Worm (Caenorhabditis elegans) whole organism, young adult: ENCODE measurements around the gene sams-1.

ENCODE experiments used
- B0035.1 ChIP-seq: sonication (generic microtip); optimal IDR thresholded peaks from 2 replicates; lab custom pipeline; 2016; ENCODE audit warnings: missing genetic modification characterization, mild to moderate bottlenecking, missing compliant biosample characterization, missing genotype, missing genetic modification reagents
- B0261.1 ChIP-seq: sonication (generic microtip); optimal IDR thresholded peaks from 2 replicates; lab custom pipeline; 2016; ENCODE audit warnings: mild to moderate bottlenecking, missing genetic modification characterization, moderate library complexity, missing compliant biosample characterization
- C17E4.6 ChIP-seq: fragments of 200-800 bp; sonication (Bioruptor generic); IDR thresholded peaks from 2 replicates; pipeline ENCODE4 v1.3.6; 2022; ENCODE audit warnings: missing genetic modification reagents, missing genetic modification characterization, missing compliant biosample characterization
- D2030.7 ChIP-seq: fragments of 200-800 bp; sonication (Bioruptor generic); IDR thresholded peaks from 2 replicates; pipeline ENCODE4 v1.3.6; 2022; ENCODE audit warnings: missing genetic modification reagents, missing genetic modification characterization, missing compliant biosample characterization
- F10E7.11 ChIP-seq: sonication (generic microtip); optimal IDR thresholded peaks from 2 replicates; lab custom pipeline; 2017; ENCODE audit warnings: mild to moderate bottlenecking, missing genetic modification characterization, moderate library complexity, missing compliant biosample characterization
- F22D6.2 ChIP-seq: sonication (generic microtip); optimal IDR thresholded peaks from 2 replicates; lab custom pipeline; 2016; ENCODE audit warnings: mild to moderate bottlenecking, missing genetic modification characterization, missing compliant biosample characterization
- F49E8.2 ChIP-seq: sonication (generic microtip); optimal IDR thresholded peaks from 3 replicates; lab custom pipeline; 2017; ENCODE audit warnings: missing genetic modification characterization, mild to moderate bottlenecking, missing compliant biosample characterization, antibody characterized with exemption, moderate library complexity; ENCODE audit not compliant: insufficient read depth
- F52B5.7 ChIP-seq: sonication (generic microtip); optimal IDR thresholded peaks from 2 replicates; lab custom pipeline; 2016; ENCODE audit warnings: mild to moderate bottlenecking, missing genetic modification characterization, missing compliant biosample characterization
- F57C9.4 ChIP-seq: sonication (generic microtip); optimal IDR thresholded peaks from 2 replicates; lab custom pipeline; 2017; ENCODE audit warnings: mild to moderate bottlenecking, missing genetic modification characterization, missing compliant biosample characterization
- K11D2.4 ChIP-seq: fragments of 200-800 bp; sonication (Bioruptor generic); IDR thresholded peaks from 2 replicates; pipeline ENCODE4 v1.3.6; 2022; ENCODE audit warnings: missing genetic modification reagents, missing genetic modification characterization, missing compliant biosample characterization
- K12H6.12 ChIP-seq: fragments of 200-800 bp; sonication (Bioruptor generic); optimal IDR thresholded peaks from 2 replicates; lab custom pipeline; 2018; ENCODE audit warnings: mild to moderate bottlenecking, missing genetic modification characterization, missing compliant biosample characterization
- T26A5.8 ChIP-seq: sonication (generic microtip); optimal IDR thresholded peaks from 2 replicates; lab custom pipeline; 2016; ENCODE audit warnings: missing genetic modification characterization, missing compliant biosample characterization
- Y53G8AR.9 ChIP-seq: fragments of 200-800 bp; sonication (Bioruptor generic); conservative IDR thresholded peaks from 2 replicates; pipeline ENCODE4 v1.3.6; 2022; ENCODE audit warnings: missing genetic modification reagents, missing genetic modification characterization, missing compliant biosample characterization
- Y56A3A.18 ChIP-seq: fragments of 200-800 bp; sonication (Bioruptor generic); IDR thresholded peaks from 2 replicates; pipeline ENCODE4 v1.3.6; 2022; ENCODE audit warnings: missing genetic modification reagents, missing genetic modification characterization, missing compliant biosample characterization
- Y95B8A.8 ChIP-seq: fragments of 200-800 bp; sonication (Bioruptor generic); IDR thresholded peaks from 2 replicates; pipeline ENCODE4 v1.3.6; 2022; ENCODE audit warnings: missing genetic modification reagents, missing genetic modification characterization, missing compliant biosample characterization
- akir-1 ChIP-seq: fragments of 200-800 bp; sonication (Bioruptor generic); optimal IDR thresholded peaks from 2 replicates; lab custom pipeline; 2018; ENCODE audit warnings: mild to moderate bottlenecking, missing genetic modification characterization, moderate library complexity, missing compliant biosample characterization
- attf-5 ChIP-seq: fragments of 200-800 bp; sonication (Bioruptor generic); optimal IDR thresholded peaks from 2 replicates; lab custom pipeline; 2018; ENCODE audit warnings: mild to moderate bottlenecking, missing genetic modification characterization, missing compliant biosample characterization
- bed-1 ChIP-seq: fragments of 200-800 bp; sonication (Bioruptor generic); IDR thresholded peaks from 2 replicates; pipeline ENCODE4 v1.3.6; 2022; ENCODE audit warnings: missing genetic modification reagents, missing genetic modification characterization, missing compliant biosample characterization
- ccch-3 ChIP-seq: fragments of 200-800 bp; sonication (Bioruptor generic); optimal IDR thresholded peaks from 2 replicates; lab custom pipeline; 2018; ENCODE audit warnings: mild to moderate bottlenecking, missing genetic modification characterization, missing compliant biosample characterization
- cebp-1 ChIP-seq, 2 experiments: fragments of 200-800 bp in 1 of 2; sonication (Bioruptor generic) in 1 of 2; sonication (generic microtip) in 1 of 2; IDR thresholded peaks in 1 of 2; optimal IDR thresholded peaks in 1 of 2; 2 replicates each; pipeline versions ENCODE4 v1.3.6 to Lab custom; 2017 to 2022; ENCODE audit warnings: missing compliant biosample characterization in 2 of 2, missing genetic modification characterization in 2 of 2, mild to moderate bottlenecking in 1 of 2, missing genetic modification reagents in 1 of 2, moderate library complexity in 1 of 2
- ceh-100 ChIP-seq: fragments of 200-800 bp; sonication (Bioruptor generic); IDR thresholded peaks from 2 replicates; pipeline ENCODE4 v1.3.6; 2022; ENCODE audit warnings: missing genetic modification reagents, missing genetic modification characterization, missing compliant biosample characterization
- ceh-91 ChIP-seq: fragments of 200-800 bp; sonication (Bioruptor generic); IDR thresholded peaks from 2 replicates; pipeline ENCODE4 v1.3.6; 2022; ENCODE audit warnings: missing genetic modification reagents, missing genetic modification characterization, missing compliant biosample characterization
- chd-7 ChIP-seq: sonication (generic microtip); optimal IDR thresholded peaks from 2 replicates; lab custom pipeline; 2016; ENCODE audit warnings: mild to moderate bottlenecking, missing genetic modification characterization, moderate library complexity, missing compliant biosample characterization
- dpff-1 ChIP-seq: sonication (generic microtip); optimal IDR thresholded peaks from 2 replicates; lab custom pipeline; 2017; ENCODE audit warnings: mild to moderate bottlenecking, missing genetic modification characterization, missing compliant biosample characterization
- dpl-1 ChIP-seq: fragments of 150-350 bp; optimal IDR thresholded peaks from 2 replicates; lab custom pipeline; 2014; ENCODE audit warnings: missing biosample characterization, missing genetic modification reagents, missing genetic modification characterization
- efl-1 ChIP-seq: fragments of 150-350 bp; optimal IDR thresholded peaks from 2 replicates; lab custom pipeline; 2014; ENCODE audit warnings: missing biosample characterization, missing genetic modification reagents, missing genetic modification characterization
- egrh-3 ChIP-seq: fragments of 200-800 bp; sonication (Bioruptor generic); IDR thresholded peaks from 2 replicates; pipeline ENCODE4 v1.3.6; 2022; ENCODE audit warnings: missing genetic modification reagents, missing genetic modification characterization, missing compliant biosample characterization
- fkh-3 ChIP-seq: sonication (generic microtip); optimal IDR thresholded peaks from 2 replicates; lab custom pipeline; 2016; ENCODE audit warnings: mild to moderate bottlenecking, missing genetic modification characterization, missing compliant biosample characterization
- gei-17 ChIP-seq: fragments of 200-800 bp; sonication (Bioruptor generic); optimal IDR thresholded peaks from 2 replicates; lab custom pipeline; 2018; ENCODE audit warnings: mild to moderate bottlenecking, missing genetic modification characterization, missing compliant biosample characterization
- hlh-12 ChIP-seq: sonication (generic microtip); optimal IDR thresholded peaks from 2 replicates; lab custom pipeline; 2016; ENCODE audit warnings: missing genetic modification characterization, missing compliant biosample characterization
- hlh-26 ChIP-seq: fragments of 200-800 bp; sonication (Bioruptor generic); conservative IDR thresholded peaks from 2 replicates; pipeline ENCODE4 v1.3.6; 2022; ENCODE audit warnings: missing genetic modification reagents, missing genetic modification characterization, missing compliant biosample characterization
- hmg-1.2 ChIP-seq: fragments of 200-800 bp; sonication (Bioruptor generic); IDR thresholded peaks from 2 replicates; pipeline ENCODE4 v1.3.6; 2022; ENCODE audit warnings: missing genetic modification reagents, missing genetic modification characterization, missing compliant biosample characterization
- hrde-1 ChIP-seq: sonication (generic microtip); optimal IDR thresholded peaks from 2 replicates; lab custom pipeline; 2016; ENCODE audit warnings: missing genetic modification characterization, mild to moderate bottlenecking, missing compliant biosample characterization, moderate library complexity, missing genotype, missing genetic modification reagents, borderline replicate concordance
- lsy-27 ChIP-seq: sonication (generic microtip); optimal IDR thresholded peaks from 2 replicates; lab custom pipeline; 2017; ENCODE audit warnings: missing genetic modification characterization, mild to moderate bottlenecking, missing compliant biosample characterization, antibody characterized with exemption, missing genotype, borderline replicate concordance; ENCODE audit not compliant: insufficient read depth
- madf-10 ChIP-seq: sonication (generic microtip); optimal IDR thresholded peaks from 2 replicates; lab custom pipeline; 2016; ENCODE audit warnings: mild to moderate bottlenecking, missing genetic modification characterization, missing compliant biosample characterization
- madf-8 ChIP-seq: fragments of 200-800 bp; sonication (Bioruptor generic); conservative IDR thresholded peaks from 2 replicates; pipeline ENCODE4 v1.3.6; 2022; ENCODE audit warnings: missing genetic modification reagents, missing genetic modification characterization, missing compliant biosample characterization
- mel-28 ChIP-seq: sonication (generic microtip); optimal IDR thresholded peaks from 2 replicates; lab custom pipeline; 2016; ENCODE audit warnings: borderline replicate concordance, mild to moderate bottlenecking, missing genetic modification characterization, missing compliant biosample characterization
- mes-4 ChIP-seq: sonication (generic microtip); optimal IDR thresholded peaks from 2 replicates; lab custom pipeline; 2016; ENCODE audit warnings: missing genotype, missing genetic modification characterization, missing compliant biosample characterization
- nfyb-1 ChIP-seq: fragments of 200-800 bp; sonication (Bioruptor generic); IDR thresholded peaks from 2 replicates; pipeline ENCODE4 v1.3.6; 2022; ENCODE audit warnings: missing genetic modification reagents, missing genetic modification characterization, missing compliant biosample characterization
- nhr-179 ChIP-seq: sonication (generic microtip); optimal IDR thresholded peaks from 2 replicates; lab custom pipeline; 2016; ENCODE audit warnings: mild to moderate bottlenecking, missing genetic modification characterization, missing compliant biosample characterization
- pbrm-1 ChIP-seq: fragments of 200-800 bp; sonication (Bioruptor generic); IDR thresholded peaks from 2 replicates; pipeline ENCODE4 v1.3.6; 2022; ENCODE audit warnings: missing genetic modification reagents, missing genetic modification characterization, missing compliant biosample characterization
- snpc-1.1 ChIP-seq: sonication (generic microtip); optimal IDR thresholded peaks from 2 replicates; lab custom pipeline; 2017; ENCODE audit warnings: missing genetic modification characterization, mild to moderate bottlenecking, missing compliant biosample characterization, antibody characterized with exemption, moderate library complexity, missing genotype, missing genetic modification reagents; ENCODE audit not compliant: insufficient read depth
- snpc-3.4 ChIP-seq: sonication (generic microtip); optimal IDR thresholded peaks from 2 replicates; lab custom pipeline; 2017; ENCODE audit warnings: missing genetic modification characterization, mild to moderate bottlenecking, missing compliant biosample characterization, antibody characterized with exemption, moderate library complexity, missing genotype, missing genetic modification reagents
- zfh-2 ChIP-seq: fragments of 200-800 bp; sonication (Bioruptor generic); conservative IDR thresholded peaks from 2 replicates; pipeline ENCODE4 v1.3.6; 2022; ENCODE audit warnings: missing genetic modification reagents, missing genetic modification characterization, missing compliant biosample characterization
- zim-3 ChIP-seq: sonication (generic microtip); optimal IDR thresholded peaks from 2 replicates; lab custom pipeline; 2017; ENCODE audit warnings: mild to moderate bottlenecking, missing genetic modification characterization, moderate library complexity, missing compliant biosample characterization
- ztf-25 ChIP-seq: fragments of 200-800 bp; sonication (Bioruptor generic); IDR thresholded peaks from 2 replicates; pipeline ENCODE4 v1.3.6; 2022; ENCODE audit warnings: missing genetic modification reagents, missing genetic modification characterization, missing compliant biosample characterization
- ztf-28 ChIP-seq: fragments of 200-800 bp; sonication (Bioruptor generic); IDR thresholded peaks from 2 replicates; pipeline ENCODE4 v1.3.6; 2022; ENCODE audit warnings: missing genetic modification reagents, missing genetic modification characterization, missing compliant biosample characterization

The sams-1 gene

DNA sequence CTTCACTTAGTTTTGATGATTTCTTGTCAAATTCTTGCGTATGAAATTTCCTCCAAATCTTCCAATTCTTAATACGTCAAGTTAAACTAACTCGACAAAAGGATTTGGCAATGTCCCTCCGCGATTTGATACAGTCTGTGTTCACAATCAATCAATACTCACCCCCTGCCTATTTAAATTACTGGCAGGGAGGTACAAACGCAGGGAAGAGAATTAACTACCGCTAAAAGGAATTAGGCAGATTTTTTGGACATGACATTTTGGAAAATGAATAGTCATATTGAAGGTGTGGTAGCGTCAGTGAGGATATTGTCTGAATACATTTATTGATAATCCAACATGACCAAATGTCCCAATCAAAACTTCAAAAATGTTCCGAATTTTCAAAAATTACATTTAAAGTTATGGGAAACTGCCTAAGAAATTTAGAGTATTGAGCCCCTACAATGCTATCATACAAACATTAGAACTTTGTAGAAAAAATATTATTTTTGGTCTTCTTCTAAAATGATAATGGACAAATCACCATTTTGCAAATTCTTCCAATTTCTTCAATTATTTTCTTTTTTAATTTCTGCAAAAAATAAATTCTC, 28.3 kb upstream of the sams-1 start (continued):
- TF ChIP-seq chd-7 (peak; percentile 97), D2030.7 (GFP tag; lab: Robert Waterston, UW) (no peak), efl-1 (GFP tag; lab: Kevin White, UChicago) (no peak), egrh-3 (GFP tag; lab: Robert Waterston, UW) (no peak), F52B5.7 (tag; lab: Kevin White, UChicago) (peak; percentile 93), Y56A3A.18 (GFP tag; lab: Robert Waterston, UW) (peak; percentile 99), B0035.1 (tag; lab: Kevin White, UChicago) (peak; percentile 94), lsy-27 (tag; lab: Kevin White, UChicago) (no peak), Y53G8AR.9 (peak; percentile 97), ceh-91 (GFP tag; lab: Robert Waterston, UW) (peak; percentile 18; the same call in 1 of the 2 replicates), mel-28 (tag; lab: Kevin White, UChicago) (peak; percentile 81), madf-10 (tag; lab: Kevin White, UChicago) (peak; percentile 96), hlh-26 (no peak), Y95B8A.8 (GFP tag; lab: Robert Waterston, UW) (peak; percentile 72; the same call in 1 of the 2 replicates), dpl-1 (GFP tag; lab: Kevin White, UChicago) (no peak), madf-8 (GFP tag; lab: Robert Waterston, UW) (no peak), F49E8.2 (no peak), snpc-1.1 (no peak), C17E4.6 (GFP tag; lab: Robert Waterston, UW) (peak; percentile 89), F22D6.2 (tag; lab: Kevin White, UChicago) (peak; percentile 95), nfyb-1 (peak; percentile 98), mes-4 (no peak), attf-5 (GFP tag; lab: Kevin White, UChicago) (peak; percentile 47), K11D2.4 (GFP tag; lab: Robert Waterston, UW) (peak; percentile 98), T26A5.8 (tag; lab: Kevin White, UChicago) (no peak), ztf-25 (GFP tag; lab: Robert Waterston, UW) (no peak), zfh-2 (GFP tag; lab: Robert Waterston, UW) (no peak), F57C9.4 (tag; lab: Kevin White, UChicago) (peak; percentile 28), B0261.1 (tag; lab: Kevin White, UChicago) (peak; percentile 65), pbrm-1 (GFP tag; lab: Robert Waterston, UW) (peak; percentile 93), akir-1 (GFP tag; lab: Kevin White, UChicago) (peak; percentile 85), hmg-1.2 (GFP tag; lab: Robert Waterston, UW) (peak; percentile 85), zim-3 (peak; percentile 60), F10E7.11 (tag; lab: Kevin White, UChicago) (peak; percentile 84), hrde-1 (tag; lab: Kevin White, UChicago) (no peak), K12H6.12 (tag; lab: Kevin White, UChicago) (peak; percentile 94), cebp-1 (GFP tag; IDR thresholded peaks at IDR 0.05; lab: Robert Waterston, UW) (peak; percentile 67; the same call in 1 of the 2 replicates), cebp-1 (tag; optimal IDR thresholded peaks at IDR 0.05; lab: Kevin White, UChicago) (peak; percentile 97), ztf-28 (GFP tag; lab: Robert Waterston, UW) (no peak), gei-17 (peak; percentile 98), nhr-179 (peak; percentile 85), dpff-1 (tag; lab: Kevin White, UChicago) (peak; percentile 29), snpc-3.4 (tag; lab: Kevin White, UChicago) (no peak), ceh-100 (GFP tag; lab: Robert Waterston, UW) (peak; percentile 70; the same call in 1 of the 2 replicates), ccch-3 (GFP tag; lab: Kevin White, UChicago) (peak; percentile 83), bed-1 (peak; percentile 90; the same call in 1 of the 2 replicates), fkh-3 (tag; lab: Kevin White, UChicago) (peak; percentile 50), hlh-12 (tag; lab: Kevin White, UChicago) (no peak)
